Worm (Caenorhabditis elegans): ENCODE results near the gene tut-2.

Gene tut-2

DNA sequence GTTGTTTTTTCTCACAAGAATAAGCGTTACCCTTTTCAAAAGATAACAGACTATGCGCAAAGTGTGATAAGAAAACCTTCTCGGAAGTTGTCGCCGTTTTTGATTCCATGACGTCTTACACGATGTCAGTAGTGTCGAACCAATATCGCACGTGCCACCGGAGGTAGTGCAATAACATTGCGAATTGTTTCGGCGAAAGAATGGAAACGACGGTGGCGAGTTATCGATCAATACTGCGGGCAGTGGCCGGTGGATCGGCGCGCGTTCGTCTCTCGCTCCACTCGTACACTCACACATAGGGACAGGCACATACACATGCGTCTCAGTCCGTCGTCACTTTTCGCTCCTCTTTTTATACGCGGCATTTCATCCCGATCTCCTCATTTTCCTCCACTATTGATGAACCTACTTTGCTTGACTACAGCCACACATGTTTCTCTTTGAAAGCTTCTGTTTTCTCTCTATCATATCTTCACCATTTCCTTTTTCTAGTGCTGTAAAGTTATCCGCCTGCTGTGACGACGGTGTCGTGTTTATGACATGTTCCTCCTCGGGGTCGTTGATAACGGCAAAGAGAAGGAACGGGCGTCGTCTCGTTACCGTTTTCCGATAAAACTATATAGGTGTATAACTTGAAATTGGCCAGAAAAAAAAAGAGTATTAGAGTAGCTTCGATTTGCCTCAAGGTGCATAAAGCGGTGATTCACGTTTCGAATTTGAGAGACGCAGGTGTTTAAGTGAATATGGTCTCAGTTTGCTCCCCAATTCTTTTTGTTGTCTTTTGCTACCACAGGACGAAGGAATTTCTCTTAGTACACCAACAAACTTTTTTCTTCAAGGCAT, 23.3 kb downstream of the tut-2 start:
- TF ChIP-seq flt-1 (GFP tag; IDR thresholded peaks at IDR 0.05) = no peak
- no peak for TF ChIP-seq hnd-1 (tag; optimal IDR thresholded peaks at IDR 0.05)

- TF ChIP-seq tra-4 (tag; optimal IDR thresholded peaks at IDR 0.05) = no peak
- TF ChIP-seq scrt-1 (GFP tag; IDR thresholded peaks at IDR 0.05) = no peak
- TF ChIP-seq B0310.2 (tag; optimal IDR thresholded peaks at IDR 0.05) = no peak
- no peak for TF ChIP-seq ceh-36 (tag; optimal IDR thresholded peaks at IDR 0.05)
- TF ChIP-seq flt-1 (GFP tag; IDR thresholded peaks at IDR 0.05) = no peak
- TF ChIP-seq pes-1 (GFP tag; IDR thresholded peaks at IDR 0.05) = no peak
- TF ChIP-seq sea-1 (GFP tag; conservative IDR thresholded peaks at IDR 0.05) = no peak
- TF ChIP-seq hmbx-1 (tag; optimal IDR thresholded peaks at IDR 0.05) = no peak
- TF ChIP-seq ceh-13 (GFP tag; optimal IDR thresholded peaks at IDR 0.05) = no peak
- no peak for TF ChIP-seq tbx-11 (GFP tag; IDR thresholded peaks at IDR 0.05)
- TF ChIP-seq ets-7 (tag; optimal IDR thresholded peaks at IDR 0.05) = no peak
- TF ChIP-seq F13C5.2 (tag; optimal IDR thresholded peaks at IDR 0.05) = no peak
- no peak for TF ChIP-seq aly-1 (tag; optimal IDR thresholded peaks at IDR 0.05)
- TF ChIP-seq hmg-4 (GFP tag; optimal IDR thresholded peaks at IDR 0.05) = no peak
- no peak for TF ChIP-seq tbx-37 (GFP tag; conservative IDR thresholded peaks at IDR 0.05)
- no peak for TF ChIP-seq hnd-1 (tag; optimal IDR thresholded peaks at IDR 0.05)
- no peak for TF ChIP-seq ama-1 (optimal IDR thresholded peaks at IDR 0.05)
These were observed 24.1 kb downstream of the tut-2 start, which contains the start of gene gsp-1 for ce11 chrV:10682122-10682521. Gene gsp-1 (plus strand): TSS chrV:10682422.

ce11 chrV:10683458-10683857, 25.4 kb downstream of the tut-2 start:
- TF ChIP-seq F13C5.2 (tag; optimal IDR thresholded peaks at IDR 0.05) (no peak), tbx-11 (GFP tag; IDR thresholded peaks at IDR 0.05) (no peak)

DNA sequence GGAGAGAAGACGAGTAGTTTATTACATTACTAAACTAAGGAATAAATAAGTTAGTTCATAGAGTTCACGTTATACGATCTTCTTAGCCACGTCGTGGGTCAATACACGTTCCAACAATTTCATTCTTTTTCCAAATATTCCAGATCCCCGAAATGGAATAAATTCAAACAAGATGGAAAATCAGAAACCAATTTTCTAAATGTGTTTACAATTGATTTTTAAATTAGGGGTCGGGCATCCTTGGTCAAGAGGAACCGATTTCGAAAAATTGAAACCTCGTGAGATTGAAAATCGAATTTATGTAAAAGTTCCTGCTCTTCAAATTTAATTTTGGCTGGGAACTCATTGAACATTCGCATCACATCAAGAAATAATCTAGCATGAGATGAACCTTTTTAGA, 26.7 kb downstream of the tut-2 start:
- TF ChIP-seq ceh-36 (tag; optimal IDR thresholded peaks at IDR 0.05) = no peak

DNA sequence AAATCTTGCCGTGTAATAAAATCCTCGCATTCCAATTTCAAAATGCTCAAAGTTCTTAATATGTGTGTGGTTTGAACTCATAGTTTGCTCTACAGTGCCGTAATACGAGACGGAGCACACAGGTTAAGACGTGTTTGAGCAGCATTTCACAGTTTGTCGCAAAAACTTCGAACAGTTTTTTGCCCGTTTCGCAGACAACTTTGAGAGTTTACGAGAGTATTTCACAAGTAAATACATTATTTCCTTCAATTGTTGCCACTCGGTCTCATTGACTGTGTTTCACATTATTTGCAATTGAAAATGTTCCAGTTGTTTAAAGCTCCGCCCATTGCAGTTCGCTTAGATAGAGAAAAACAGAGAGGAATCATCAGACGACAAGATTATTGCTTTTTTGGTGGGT, 29.6 kb downstream of the tut-2 start, which contains the start of gene F29F11.20:
Gene F29F11.20 (plus strand): TSS at position 301 of the 400 bp plus-strand sequence.
- no peak for TF ChIP-seq pes-1 (GFP tag; IDR thresholded peaks at IDR 0.05)
- TF ChIP-seq hnd-1 (tag; optimal IDR thresholded peaks at IDR 0.05) = no peak
- TF ChIP-seq ceh-36 (tag; optimal IDR thresholded peaks at IDR 0.05) = no peak
- no peak for TF ChIP-seq tra-4 (tag; optimal IDR thresholded peaks at IDR 0.05)
- TF ChIP-seq flt-1 (GFP tag; IDR thresholded peaks at IDR 0.05) = no peak
- TF ChIP-seq B0310.2 (tag; optimal IDR thresholded peaks at IDR 0.05) = no peak
- no peak for TF ChIP-seq ama-1 (optimal IDR thresholded peaks at IDR 0.05)
- no peak for TF ChIP-seq hmbx-1 (tag; optimal IDR thresholded peaks at IDR 0.05)
- TF ChIP-seq F13C5.2 (tag; optimal IDR thresholded peaks at IDR 0.05) = no peak
- no peak for TF ChIP-seq ceh-13 (GFP tag; optimal IDR thresholded peaks at IDR 0.05)
- TF ChIP-seq sea-1 (GFP tag; conservative IDR thresholded peaks at IDR 0.05) = no peak
- TF ChIP-seq scrt-1 (GFP tag; IDR thresholded peaks at IDR 0.05) = no peak
- no peak for TF ChIP-seq ets-7 (tag; optimal IDR thresholded peaks at IDR 0.05)
- no peak for TF ChIP-seq hmg-4 (GFP tag; optimal IDR thresholded peaks at IDR 0.05)
- no peak for TF ChIP-seq aly-1 (tag; optimal IDR thresholded peaks at IDR 0.05)
- no peak for TF ChIP-seq tbx-37 (GFP tag; conservative IDR thresholded peaks at IDR 0.05)
- TF ChIP-seq tbx-11 (GFP tag; IDR thresholded peaks at IDR 0.05) = no peak

DNA sequence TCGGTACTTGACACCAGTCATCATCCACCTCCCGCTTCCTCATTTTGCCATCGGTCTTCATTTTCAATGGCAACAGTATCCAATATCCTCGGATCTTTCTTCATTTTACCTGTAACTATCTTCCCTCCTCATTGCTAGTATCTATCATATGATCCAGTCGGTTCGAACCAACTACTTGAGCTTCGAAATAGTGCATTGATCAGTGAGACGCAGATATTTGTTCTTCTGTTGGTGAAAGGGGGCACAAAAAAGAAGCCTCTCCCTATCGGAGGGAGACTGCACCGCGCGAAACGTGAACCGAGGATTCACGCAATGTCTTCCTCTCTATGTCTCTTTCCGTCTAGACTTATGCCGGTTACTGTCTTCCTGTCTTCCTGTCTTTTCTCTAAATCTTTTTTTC, 33.3 kb downstream of the tut-2 start:
- TF ChIP-seq ceh-36 (tag; optimal IDR thresholded peaks at IDR 0.05) = no peak
- TF ChIP-seq aly-1 (tag; optimal IDR thresholded peaks at IDR 0.05) = no peak
- TF ChIP-seq flt-1 (GFP tag; IDR thresholded peaks at IDR 0.05) = no peak
- TF ChIP-seq sea-1 (GFP tag; conservative IDR thresholded peaks at IDR 0.05) = no peak
- TF ChIP-seq hmbx-1 (tag; optimal IDR thresholded peaks at IDR 0.05) = no peak
- TF ChIP-seq hmg-4 (GFP tag; optimal IDR thresholded peaks at IDR 0.05) = no peak
- no peak for TF ChIP-seq ceh-13 (GFP tag; optimal IDR thresholded peaks at IDR 0.05)

DNA sequence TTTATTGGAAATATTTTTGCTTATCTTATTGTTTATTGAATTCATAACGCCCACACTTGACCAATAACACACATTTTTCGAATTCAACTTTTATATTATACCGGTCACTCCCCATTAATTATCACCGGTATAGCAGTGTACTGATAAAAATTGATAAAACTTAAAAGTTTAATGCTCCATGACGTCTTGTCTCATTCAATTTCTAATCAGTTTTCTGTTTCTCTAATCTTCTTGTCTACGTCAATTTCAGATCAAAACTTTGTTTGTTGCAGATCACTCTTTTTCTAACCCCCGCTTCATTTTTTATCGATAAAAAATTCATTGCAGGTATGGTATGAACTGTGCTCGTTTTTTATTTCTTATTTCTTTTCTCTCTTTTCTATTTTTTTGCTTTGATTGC, 35.7 kb downstream of the tut-2 start:
- TF ChIP-seq F13C5.2 (tag; optimal IDR thresholded peaks at IDR 0.05) = no peak
- TF ChIP-seq hmbx-1 (tag; optimal IDR thresholded peaks at IDR 0.05) = no peak
- TF ChIP-seq tra-4 (tag; optimal IDR thresholded peaks at IDR 0.05) = no peak
- TF ChIP-seq ceh-36 (tag; optimal IDR thresholded peaks at IDR 0.05) = no peak
- no peak for TF ChIP-seq flt-1 (GFP tag; IDR thresholded peaks at IDR 0.05)
- no peak for TF ChIP-seq pes-1 (GFP tag; IDR thresholded peaks at IDR 0.05)
- no peak for TF ChIP-seq tbx-37 (GFP tag; conservative IDR thresholded peaks at IDR 0.05)
- no peak for TF ChIP-seq ama-1 (optimal IDR thresholded peaks at IDR 0.05)
- TF ChIP-seq hnd-1 (tag; optimal IDR thresholded peaks at IDR 0.05) = no peak
- TF ChIP-seq aly-1 (tag; optimal IDR thresholded peaks at IDR 0.05) = no peak
- TF ChIP-seq hmg-4 (GFP tag; optimal IDR thresholded peaks at IDR 0.05) = no peak
- TF ChIP-seq B0310.2 (tag; optimal IDR thresholded peaks at IDR 0.05) = no peak
- no peak for TF ChIP-seq scrt-1 (GFP tag; IDR thresholded peaks at IDR 0.05)
- no peak for TF ChIP-seq ceh-13 (GFP tag; optimal IDR thresholded peaks at IDR 0.05)
- no peak for TF ChIP-seq ets-7 (tag; optimal IDR thresholded peaks at IDR 0.05)
- TF ChIP-seq tbx-11 (GFP tag; IDR thresholded peaks at IDR 0.05) = no peak
- TF ChIP-seq sea-1 (GFP tag; conservative IDR thresholded peaks at IDR 0.05) = no peak

ce11 chrV:10695181-10695580, 37.1 kb downstream of the tut-2 start, which contains the start of gene C05A2.4:
Gene C05A2.4 (plus strand): TSS chrV:10695481.
- TF ChIP-seq ceh-13 (GFP tag; optimal IDR thresholded peaks at IDR 0.05) (no peak), scrt-1 (GFP tag; IDR thresholded peaks at IDR 0.05) (no peak), ceh-36 (tag; optimal IDR thresholded peaks at IDR 0.05) (no peak), ets-7 (tag; optimal IDR thresholded peaks at IDR 0.05) (no peak), ama-1 (optimal IDR thresholded peaks at IDR 0.05) (no peak), hmg-4 (GFP tag; optimal IDR thresholded peaks at IDR 0.05) (no peak), tbx-11 (GFP tag; IDR thresholded peaks at IDR 0.05) (no peak)
